Worm (Caenorhabditis elegans) whole organism, dauer: Measurements from ENCODE around the gene F58D2.4.

Source experiments
- unc-62 ChIP-seq: sonication (generic microtip); optimal IDR thresholded peaks from 2 replicates; lab custom pipeline; 2017; ENCODE audit warnings: missing biosample characterization, missing genetic modification reagents, missing genetic modification characterization

The F58D2.4 gene

DNA sequence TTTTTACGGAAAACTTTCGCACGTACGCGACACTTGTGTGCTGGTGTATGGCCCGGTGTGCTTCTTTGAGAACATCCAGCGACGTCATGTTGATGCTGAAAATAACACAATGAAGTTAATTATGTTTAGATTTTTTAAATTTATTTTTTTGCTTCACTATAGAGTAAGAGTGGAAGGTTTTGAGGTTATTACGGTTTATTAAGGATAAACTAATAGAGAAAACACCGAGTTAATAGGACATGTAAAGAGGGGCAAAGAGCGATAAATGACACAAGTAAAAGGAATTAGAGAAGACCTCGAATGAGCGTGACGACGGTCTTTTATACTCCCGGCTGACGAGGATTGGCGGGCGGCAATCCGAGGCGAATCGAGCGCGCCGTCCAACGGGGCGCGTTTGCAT is at the start of gene F58D2.4:
Gene F58D2.4 (minus strand): TSS at position 101 of the 400 bp plus-strand sequence.
- TF ChIP-seq unc-62, result no peak

- no peak for TF ChIP-seq unc-62
Observed at ce11 chrIV:13236485-13236884, 47.6 kb upstream of the F58D2.4 start, which contains the start of gene pwp-1. pwp-1 (minus strand) TSS chrIV:13236585.

- no peak for TF ChIP-seq unc-62
Observed at ce11 chrIV:13231393-13231792, 42.5 kb upstream of the F58D2.4 start.

DNA sequence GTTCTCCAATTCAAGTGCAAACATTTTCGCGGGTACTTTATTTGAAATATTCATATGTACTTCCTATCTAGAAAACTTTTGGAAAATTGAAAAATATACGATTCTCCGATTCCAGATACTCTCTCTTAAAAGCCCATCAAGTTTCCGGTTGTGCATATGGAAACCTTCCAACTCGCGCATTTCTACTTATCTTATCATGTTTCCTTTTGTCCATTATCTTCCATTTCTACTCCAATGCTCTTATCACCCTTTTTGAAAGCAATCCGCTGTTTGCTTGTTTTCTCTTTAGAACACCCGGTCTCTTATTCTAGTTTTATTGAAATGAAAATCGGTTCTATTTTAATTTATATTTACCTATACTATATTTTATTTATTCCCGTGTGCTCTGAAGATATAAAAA is 32.8 kb upstream of the F58D2.4 start, which contains the start of gene C48D1.5:
Gene C48D1.5 (plus strand): TSS at position 301 of the 400 bp plus-strand sequence.
- no peak for TF ChIP-seq unc-62

ce11 chrIV:13220594-13220993 is 31.7 kb upstream of the F58D2.4 start:
- no peak for TF ChIP-seq unc-62

ce11 chrIV:13214466-13214865 is 25.6 kb upstream of the F58D2.4 start, which contains the start of gene cho-1:
cho-1 (minus strand) TSS chrIV:13214566.
- TF ChIP-seq unc-62, result no peak

ce11 chrIV:13209566-13209965 is 20.7 kb upstream of the F58D2.4 start, which contains the start of gene C48D1.9:
C48D1.9 (minus strand) TSS chrIV:13209666.
- no peak for TF ChIP-seq unc-62

- no peak for TF ChIP-seq unc-62
Observed at ce11 chrIV:13205891-13206290, 17.0 kb upstream of the F58D2.4 start.

DNA sequence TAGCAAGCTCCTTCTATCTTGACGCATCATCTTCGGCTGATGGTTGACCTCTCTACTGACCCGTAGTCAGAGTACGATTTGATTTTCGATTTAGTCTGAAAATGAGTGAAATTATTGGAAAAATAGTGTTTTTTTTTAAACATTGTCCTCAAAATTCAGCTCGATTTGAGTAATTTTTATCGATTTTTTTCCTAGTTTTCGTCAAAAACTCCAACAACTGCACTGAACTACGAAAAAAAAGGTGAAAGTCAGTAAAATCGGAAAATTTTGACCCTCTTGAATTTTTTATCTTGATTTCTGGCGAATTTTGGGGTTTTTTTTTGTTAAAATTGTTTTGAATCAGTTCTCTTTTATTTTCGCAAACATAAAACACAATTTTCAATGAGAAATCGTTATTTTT is 15.2 kb upstream of the F58D2.4 start, which contains the start of gene ced-3:
Gene ced-3 (minus strand): TSS at position 101 of the 400 bp plus-strand sequence.
- no peak for TF ChIP-seq unc-62

DNA sequence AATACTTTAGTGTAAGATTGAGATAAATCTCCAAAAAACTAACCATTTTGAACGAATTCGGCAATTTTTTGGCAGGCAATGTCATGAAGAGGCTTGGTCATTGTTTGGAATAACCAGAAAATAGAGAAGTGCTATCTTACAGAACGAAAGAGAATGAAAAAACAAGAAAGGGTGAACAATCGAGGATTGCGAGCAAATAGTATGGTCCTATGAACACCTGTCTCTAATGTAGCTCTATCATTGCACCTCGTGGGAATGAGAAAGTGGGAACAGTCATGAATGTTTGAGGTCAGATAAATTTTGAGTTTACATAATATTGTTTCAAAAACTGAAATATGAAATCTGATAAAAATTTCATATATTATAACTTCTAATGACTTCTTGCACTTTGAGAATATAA is 8.4 kb upstream of the F58D2.4 start, which contains the start of gene C48D1.1:
Gene C48D1.1 (minus strand): TSS at position 101 of the 400 bp plus-strand sequence.
- no peak for TF ChIP-seq unc-62

DNA sequence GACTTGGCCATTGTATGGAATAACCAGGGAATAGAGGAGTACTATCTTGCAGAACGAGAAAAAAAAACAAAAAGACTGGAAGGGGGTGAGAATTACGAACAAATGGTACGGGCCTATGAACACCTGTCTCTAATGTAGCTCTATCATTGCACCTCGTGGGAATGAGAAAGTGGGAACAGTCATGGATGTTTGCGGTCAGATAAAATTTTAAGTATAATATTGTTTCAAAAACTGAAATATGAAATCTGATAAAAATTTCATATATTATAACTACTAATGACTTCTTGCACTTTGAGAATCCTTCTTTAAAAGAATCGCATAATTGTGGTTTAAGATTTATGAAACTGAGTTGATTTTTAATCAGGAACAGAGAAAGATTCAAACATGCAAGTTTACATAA is 4.4 kb upstream of the F58D2.4 start, which contains the start of gene F58D2.5:
Gene F58D2.5 (minus strand): TSS at position 101 of the 400 bp plus-strand sequence.
- TF ChIP-seq unc-62, result no peak

ce11 chrIV:13190075-13190474 is 1.2 kb upstream of the F58D2.4 start:
- no peak for TF ChIP-seq unc-62

- no peak for TF ChIP-seq unc-62
Observed at ce11 chrIV:13189467-13189866, 608 bp upstream of the F58D2.4 start, which contains the start of gene F58D2.2. F58D2.2 (plus strand) TSS chrIV:13189767.

DNA sequence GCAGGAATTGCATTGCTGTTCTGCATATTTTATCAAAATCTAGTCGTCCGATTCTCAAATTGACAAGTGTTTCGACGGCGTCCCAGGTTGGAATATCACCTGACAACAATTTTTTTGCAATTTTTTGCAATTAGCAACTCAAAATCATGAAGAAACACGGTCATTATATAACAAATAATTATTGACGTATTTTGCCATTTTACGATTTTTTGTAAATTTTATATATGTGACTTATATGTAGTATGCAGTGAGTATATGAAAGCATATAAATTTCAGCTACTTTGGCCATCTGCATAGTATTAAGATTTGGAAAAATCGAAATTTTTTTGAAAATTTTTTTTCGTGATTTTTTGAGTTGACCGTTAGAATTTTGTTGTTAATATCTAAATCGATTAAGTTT is 8.1 kb downstream of the F58D2.4 start, which contains the start of gene F58D2.3:
Gene F58D2.3 (minus strand): TSS at position 101 of the 400 bp plus-strand sequence.
- TF ChIP-seq unc-62, result no peak

ce11 chrIV:13179295-13179694 is 9.6 kb downstream of the F58D2.4 start, which contains the start of gene lev-1:
lev-1 (minus strand) TSS chrIV:13179395.
- TF ChIP-seq unc-62, result no peak

DNA sequence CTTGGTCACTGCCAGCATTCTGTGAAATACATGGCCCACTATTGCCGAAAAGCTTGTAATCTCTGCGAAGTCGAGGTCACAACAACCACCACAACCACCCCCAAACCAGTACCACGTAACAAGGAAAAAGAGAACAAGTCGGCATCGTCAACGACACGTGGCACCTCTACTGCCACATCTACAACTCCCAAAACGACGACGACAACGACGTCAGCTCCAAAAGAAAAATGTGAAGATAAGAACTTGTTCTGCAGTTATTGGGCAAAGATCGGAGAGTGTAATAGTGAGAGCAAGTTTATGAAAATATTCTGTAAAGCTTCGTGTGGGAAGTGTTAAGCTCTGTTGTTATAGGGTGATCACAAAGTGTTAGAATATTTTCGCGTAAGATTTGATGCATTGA is 15.5 kb downstream of the F58D2.4 start:
- TF ChIP-seq unc-62, result no peak

DNA sequence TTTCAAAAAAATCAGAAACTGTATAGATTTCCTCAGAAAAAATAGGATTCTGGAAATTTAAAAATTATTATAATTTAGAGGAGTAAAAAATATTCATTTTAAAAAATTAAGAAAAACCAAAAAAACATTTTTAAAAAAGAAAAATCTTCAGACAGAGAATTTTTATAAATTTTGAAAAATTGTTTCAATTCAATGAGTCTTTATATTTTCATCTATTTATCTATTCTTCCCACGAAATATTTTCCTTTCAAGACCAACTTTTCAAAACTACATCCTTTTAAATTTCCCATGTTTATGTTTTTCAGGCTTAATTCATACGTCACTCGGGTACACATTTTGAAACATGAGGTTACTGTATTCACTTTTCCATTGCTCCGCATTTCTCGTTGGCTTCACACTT is 18.6 kb downstream of the F58D2.4 start, which contains the start of gene nas-14:
Gene nas-14 (plus strand): TSS at position 301 of the 400 bp plus-strand sequence.
- TF ChIP-seq unc-62, result no peak

DNA sequence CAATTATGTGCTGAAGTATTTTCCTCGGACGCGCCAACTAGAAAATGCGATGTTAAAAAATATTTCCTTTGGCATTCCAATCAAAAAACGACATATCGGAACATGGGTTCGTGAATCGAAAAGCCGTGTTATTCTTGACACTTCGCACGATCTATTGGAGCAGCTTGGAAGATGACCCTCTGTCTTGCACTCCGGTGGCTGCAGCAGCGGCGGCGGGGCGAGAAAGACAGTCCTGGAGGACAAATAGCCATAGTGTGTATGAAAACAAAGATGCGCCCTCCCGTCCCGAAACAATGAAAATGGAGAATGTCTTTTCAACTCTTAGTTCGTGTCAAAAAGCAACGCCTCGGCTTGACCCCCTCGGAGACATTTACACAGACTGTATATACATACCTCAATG is 21.3 kb downstream of the F58D2.4 start:
- TF ChIP-seq unc-62, result no peak
